Fruit fly (Drosophila melanogaster) whole organism, embryonic: ENCODE data around the gene CG34384.
A peak's percentile ranks its signal among the peaks of the same experiment; 100 is the strongest.

Experiments
- Bgb ChIP-seq: fragments of 200-800 bp; sonication (Bioruptor generic); IDR thresholded peaks from 2 replicates; pipeline ENCODE4 v1.3.6; 2022; ENCODE audit warnings: missing biosample characterization, missing genetic modification characterization; ENCODE audit not compliant: partially characterized antibody
- C15 ChIP-seq: fragments of 200-800 bp; sonication (Bioruptor generic); IDR thresholded peaks from 3 replicates; pipeline ENCODE4 v1.3.6; 2022; ENCODE audit warnings: missing biosample characterization, missing genetic modification characterization
- CG10565 ChIP-seq: fragments of 200-800 bp; sonication (Bioruptor generic); optimal IDR thresholded peaks from 3 replicates; lab custom pipeline; 2016; ENCODE audit warnings: missing biosample characterization, mild to moderate bottlenecking, missing genetic modification characterization
- CG11456 ChIP-seq: fragments of 200-800 bp; sonication (Bioruptor generic); IDR thresholded peaks from 3 replicates; pipeline ENCODE4 v1.3.6; 2022; ENCODE audit warnings: missing biosample characterization, missing genetic modification characterization
- CG12071 ChIP-seq: fragments of 200-800 bp; sonication (Bioruptor generic); optimal IDR thresholded peaks from 3 replicates; lab custom pipeline; 2018; ENCODE audit warnings: missing biosample characterization, mild to moderate bottlenecking, missing genetic modification characterization
- CG12744 ChIP-seq: fragments of 200-800 bp; sonication (Bioruptor generic); optimal IDR thresholded peaks from 2 replicates; lab custom pipeline; 2016; ENCODE audit warnings: missing biosample characterization, missing genetic modification characterization
- CG1529 ChIP-seq: fragments of 200-800 bp; sonication (Bioruptor generic); optimal IDR thresholded peaks from 3 replicates; lab custom pipeline; 2018; ENCODE audit warnings: missing biosample characterization, missing genetic modification characterization
- CG1603 ChIP-seq: fragments of 200-800 bp; sonication (Bioruptor generic); optimal IDR thresholded peaks from 2 replicates; lab custom pipeline; 2019; ENCODE audit warnings: missing biosample characterization, mild to moderate bottlenecking, missing genetic modification characterization, moderate library complexity
- CG16863 ChIP-seq: fragments of 200-800 bp; sonication (Bioruptor generic); optimal IDR thresholded peaks from 3 replicates; lab custom pipeline; 2016; ENCODE audit warnings: missing biosample characterization, missing genetic modification characterization
- CG17612 ChIP-seq: fragments of 200-800 bp; sonication (Bioruptor generic); IDR thresholded peaks from 2 replicates; pipeline ENCODE4 v1.3.6; 2022; ENCODE audit warnings: missing biosample characterization, missing genetic modification characterization
- CG17829 ChIP-seq: fragments of 200-800 bp; optimal IDR thresholded peaks from 2 replicates; lab custom pipeline; 2019; ENCODE audit warnings: missing biosample characterization, mild to moderate bottlenecking, missing genetic modification characterization, moderate library complexity
- CG18262 ChIP-seq: fragments of 200-800 bp; optimal IDR thresholded peaks from 3 replicates; lab custom pipeline; 2019; ENCODE audit warnings: missing biosample characterization, mild to moderate bottlenecking, missing genetic modification characterization, moderate library complexity
- CG18599 ChIP-seq: fragments of 200-800 bp; sonication (Bioruptor generic); optimal IDR thresholded peaks from 3 replicates; lab custom pipeline; 2017; ENCODE audit warnings: missing biosample characterization, missing genetic modification characterization, mild to moderate bottlenecking, moderate library complexity, missing genetic modification reagents
- CG30020 ChIP-seq: fragments of 200-800 bp; optimal IDR thresholded peaks from 2 replicates; lab custom pipeline; 2019; ENCODE audit warnings: missing biosample characterization, mild to moderate bottlenecking, missing genetic modification characterization, moderate library complexity
- CG32532 ChIP-seq: fragments of 200-800 bp; sonication (Bioruptor generic); IDR thresholded peaks from 2 replicates; pipeline ENCODE4 v1.3.6; 2022; ENCODE audit warnings: missing biosample characterization, missing genetic modification characterization
- CG3847 ChIP-seq: fragments of 200-800 bp; sonication (Bioruptor generic); IDR thresholded peaks from 2 replicates; pipeline ENCODE4 v1.3.6; 2022; ENCODE audit warnings: missing biosample characterization, missing genetic modification characterization
- CG4328 ChIP-seq: fragments of 200-800 bp; sonication (Bioruptor generic); optimal IDR thresholded peaks from 3 replicates; lab custom pipeline; 2017; ENCODE audit warnings: missing biosample characterization, missing genetic modification reagents, missing genetic modification characterization
- CG7357 ChIP-seq: fragments of 200-800 bp; sonication (Bioruptor generic); IDR thresholded peaks from 3 replicates; pipeline ENCODE4 v1.3.6; 2022; ENCODE audit warnings: missing biosample characterization, missing genetic modification characterization
- CG7745 ChIP-seq: fragments of 200-800 bp; sonication (Bioruptor generic); optimal IDR thresholded peaks from 2 replicates; lab custom pipeline; 2018; ENCODE audit warnings: missing biosample characterization, mild to moderate bottlenecking, missing genetic modification characterization, moderate library complexity
- CHES-1-like ChIP-seq: fragments of 200-800 bp; sonication (Bioruptor generic); optimal IDR thresholded peaks from 2 replicates; lab custom pipeline; 2016; ENCODE audit warnings: missing biosample characterization, missing genetic modification characterization
- CkIIα-i1 ChIP-seq: fragments of 200-800 bp; sonication (Bioruptor generic); IDR thresholded peaks from 2 replicates; pipeline ENCODE4 v1.3.6; 2022; ENCODE audit warnings: missing biosample characterization, missing genetic modification characterization
- CoRest ChIP-seq: fragments of 200-800 bp; sonication (Bioruptor generic); optimal IDR thresholded peaks from 3 replicates; lab custom pipeline; 2018; ENCODE audit warnings: missing biosample characterization, mild to moderate bottlenecking, missing genetic modification characterization, moderate library complexity
- Drgx ChIP-seq: fragments of 200-800 bp; sonication (Bioruptor generic); IDR thresholded peaks from 2 replicates; pipeline ENCODE4 v1.3.6; 2022; ENCODE audit warnings: missing biosample characterization, missing genetic modification characterization
- E2f1 ChIP-seq: fragments of 200-800 bp; sonication (Bioruptor generic); IDR thresholded peaks from 2 replicates; pipeline ENCODE4 v1.3.6; 2022; ENCODE audit warnings: missing biosample characterization, missing genetic modification characterization
- Elba2 ChIP-seq: fragments of 200-800 bp; sonication (Bioruptor generic); optimal IDR thresholded peaks from 3 replicates; lab custom pipeline; 2016; ENCODE audit warnings: missing biosample characterization, missing genetic modification characterization
- HLH54F ChIP-seq: fragments of 200-800 bp; sonication (Bioruptor generic); optimal IDR thresholded peaks from 3 replicates; lab custom pipeline; 2016; ENCODE audit warnings: missing biosample characterization, missing genetic modification characterization
- Hand ChIP-seq: fragments of 200-800 bp; sonication (Bioruptor generic); optimal IDR thresholded peaks from 2 replicates; lab custom pipeline; 2017; ENCODE audit warnings: mild to moderate bottlenecking, missing biosample characterization, missing genetic modification reagents, missing genetic modification characterization
- Nf-YB ChIP-seq: fragments of 200-800 bp; sonication (Bioruptor generic); optimal IDR thresholded peaks from 3 replicates; lab custom pipeline; 2019; ENCODE audit warnings: missing biosample characterization, mild to moderate bottlenecking, missing genetic modification characterization, moderate library complexity
- Oli ChIP-seq: fragments of 200-800 bp; sonication (Bioruptor generic); optimal IDR thresholded peaks from 2 replicates; lab custom pipeline; 2018; ENCODE audit warnings: missing biosample characterization, mild to moderate bottlenecking, missing genetic modification characterization, moderate library complexity
- Six4 ChIP-seq: fragments of 200-800 bp; sonication (Bioruptor generic); optimal IDR thresholded peaks from 2 replicates; lab custom pipeline; 2016; ENCODE audit warnings: missing biosample characterization, missing genetic modification characterization
- Xbp1 ChIP-seq: fragments of 200-800 bp; sonication (Bioruptor generic); optimal IDR thresholded peaks from 3 replicates; lab custom pipeline; 2016; ENCODE audit warnings: missing biosample characterization, mild to moderate bottlenecking, missing genetic modification characterization
- bab2 ChIP-seq: fragments of 200-800 bp; sonication (Bioruptor generic); optimal IDR thresholded peaks from 2 replicates; lab custom pipeline; 2016; ENCODE audit warnings: missing biosample characterization, missing genetic modification characterization
- bowl ChIP-seq: fragments of 200-800 bp; sonication (Bioruptor generic); IDR thresholded peaks from 2 replicates; pipeline ENCODE4 v1.3.6; 2022; ENCODE audit warnings: missing biosample characterization, missing genetic modification characterization
- cg ChIP-seq: fragments of 200-800 bp; sonication (Bioruptor generic); optimal IDR thresholded peaks from 3 replicates; lab custom pipeline; 2019; ENCODE audit warnings: missing biosample characterization, mild to moderate bottlenecking, missing genetic modification characterization, moderate library complexity
- crol ChIP-seq: fragments of 200-800 bp; sonication (Bioruptor generic); IDR thresholded peaks from 2 replicates; pipeline ENCODE4 v1.3.6; 2022; ENCODE audit warnings: missing biosample characterization, missing genetic modification characterization
- crp ChIP-seq, 2 experiments: fragments of 200-800 bp; sonication (Bioruptor generic); optimal IDR thresholded peaks; 2 replicates in 1 of 2; 3 replicates in 1 of 2; lab custom pipeline; 2017; ENCODE audit warnings: missing biosample characterization in 2 of 2, missing genetic modification characterization in 2 of 2, mild to moderate bottlenecking in 1 of 2, moderate library complexity in 1 of 2
- dan ChIP-seq: fragments of 200-800 bp; sonication (Bioruptor generic); IDR thresholded peaks from 2 replicates; pipeline ENCODE4 v1.3.6; 2022; ENCODE audit warnings: missing biosample characterization, missing genetic modification characterization
- ftz-f1 ChIP-seq: fragments of 200-800 bp; sonication (Bioruptor generic); optimal IDR thresholded peaks from 2 replicates; lab custom pipeline; 2016; ENCODE audit warnings: missing biosample characterization, missing genetic modification characterization
- gro ChIP-seq: fragments of 200-800 bp; sonication (Bioruptor generic); optimal IDR thresholded peaks from 2 replicates; lab custom pipeline; 2016; ENCODE audit warnings: missing biosample characterization, missing genetic modification characterization
- gt ChIP-seq: fragments of 200-800 bp; sonication (Bioruptor generic); IDR thresholded peaks from 2 replicates; pipeline ENCODE4 v1.3.6; 2022; ENCODE audit warnings: missing biosample characterization, missing genetic modification characterization
- inv ChIP-seq: fragments of 200-800 bp; sonication (Bioruptor generic); IDR thresholded peaks from 2 replicates; pipeline ENCODE4 v1.3.6; 2022; ENCODE audit warnings: missing biosample characterization, missing genetic modification characterization; ENCODE audit not compliant: partially characterized antibody
- nmo ChIP-seq: fragments of 200-800 bp; sonication (Bioruptor generic); optimal IDR thresholded peaks from 2 replicates; lab custom pipeline; 2018; ENCODE audit warnings: missing biosample characterization, mild to moderate bottlenecking, missing genetic modification characterization, moderate library complexity
- sima ChIP-seq: fragments of 200-800 bp; sonication (Bioruptor generic); optimal IDR thresholded peaks from 2 replicates; lab custom pipeline; 2016; ENCODE audit warnings: missing biosample characterization, missing genetic modification characterization
- sqz ChIP-seq: fragments of 200-800 bp; sonication (Bioruptor generic); optimal IDR thresholded peaks from 3 replicates; lab custom pipeline; 2018; ENCODE audit warnings: missing biosample characterization, mild to moderate bottlenecking, missing genetic modification characterization
- tio ChIP-seq: fragments of 200-800 bp; sonication (Bioruptor generic); optimal IDR thresholded peaks from 2 replicates; lab custom pipeline; 2017; ENCODE audit warnings: missing biosample characterization, missing genetic modification characterization, inconsistent platforms
- tll ChIP-seq, 2 experiments: fragments of 200-800 bp in 1 of 2; fragments of >200 bp in 1 of 2; sonication (Bioruptor generic) in 1 of 2; optimal IDR thresholded peaks; 2 replicates each; lab custom pipeline; 2017 to 2019; ENCODE audit warnings: missing biosample characterization in 2 of 2, missing genetic modification characterization in 2 of 2, mild to moderate bottlenecking in 1 of 2, moderate library complexity in 1 of 2
- tna ChIP-seq: fragments of 200-800 bp; sonication (Bioruptor generic); IDR thresholded peaks from 2 replicates; pipeline ENCODE4 v1.3.6; 2022; ENCODE audit warnings: missing biosample characterization, missing genetic modification characterization; ENCODE audit not compliant: partially characterized antibody
- vnd ChIP-seq: fragments of 200-800 bp; sonication (Bioruptor generic); IDR thresholded peaks from 3 replicates; pipeline ENCODE4 v1.3.6; 2022; ENCODE audit warnings: missing biosample characterization, missing genetic modification characterization; ENCODE audit not compliant: partially characterized antibody
- wdn ChIP-seq: fragments of 200-800 bp; sonication (Bioruptor generic); IDR thresholded peaks from 2 replicates; pipeline ENCODE4 v1.3.6; 2022; ENCODE audit warnings: missing biosample characterization, missing genetic modification characterization
- z ChIP-seq: fragments of 200-800 bp; sonication (Bioruptor generic); IDR thresholded peaks from 3 replicates; pipeline ENCODE4 v1.3.6; 2022; ENCODE audit warnings: missing biosample characterization, missing genetic modification characterization
- zf30C ChIP-seq: fragments of 200-800 bp; sonication (Bioruptor generic); optimal IDR thresholded peaks from 3 replicates; lab custom pipeline; 2018; ENCODE audit warnings: missing biosample characterization, mild to moderate bottlenecking, missing genetic modification characterization

Gene CG34384

dm6 chr3R:7895457-7895856 lies 81.3 kb downstream of the CG34384 start (continued):
- TF ChIP-seq zf30C (GFP tag; lab: Kevin White, UChicago) (no peak), CG3847 (GFP tag; lab: Robert Waterston, UW) (peak; percentile 67), vnd (GFP tag; lab: Robert Waterston, UW) (no peak), CG11456 (GFP tag; lab: Robert Waterston, UW) (peak; percentile 74; the same call in 2 of the 3 replicates), Six4 (GFP tag; lab: Kevin White, UChicago) (peak; percentile 5), CG30020 (no peak), CG1603 (tag; lab: Kevin White, UChicago) (no peak), CG32532 (GFP tag; lab: Robert Waterston, UW) (peak; percentile 92), wdn (GFP tag; lab: Robert Waterston, UW) (peak; percentile 64; the same call in 1 of the 2 replicates), CHES-1-like (GFP tag; lab: Kevin White, UChicago) (no peak), CG12071 (no peak), bowl (GFP tag; lab: Robert Waterston, UW) (peak; percentile 7; the same call in 1 of the 2 replicates), tio (GFP tag; lab: Kevin White, UChicago) (peak; percentile 61), CG18599 (no peak), Xbp1 (GFP tag; lab: Kevin White, UChicago) (peak; percentile 44), cg (GFP tag; lab: Kevin White, UChicago) (no peak), CoRest (tag; lab: Kevin White, UChicago) (peak; percentile 71), Elba2 (GFP tag; lab: Kevin White, UChicago) (no peak), CG7357 (peak; percentile 47; the same call in 2 of the 3 replicates), CG12744 (peak; percentile 63), crol (GFP tag; lab: Robert Waterston, UW) (no peak), crp (GFP tag; optimal IDR thresholded peaks at IDR 0.05; lab: Kevin White, UChicago) (no peak), Drgx (peak; percentile 96), CG17612 (peak; percentile 47; the same call in 1 of the 2 replicates), HLH54F (GFP tag; lab: Kevin White, UChicago) (peak; percentile 40), CG17829 (tag; lab: Kevin White, UChicago) (peak; percentile 42), tll (GFP tag; optimal IDR thresholded peaks at IDR 0.05; lab: Kevin White, UChicago) (no peak), bab2 (GFP tag; lab: Kevin White, UChicago) (no peak), sima (no peak), dan (no peak), C15 (GFP tag; lab: Robert Waterston, UW) (no peak), CG16863 (no peak), Nf-YB (no peak), z (GFP tag; lab: Robert Waterston, UW) (no peak), CG18262 (tag; lab: Kevin White, UChicago) (no peak), E2f1 (GFP tag; lab: Robert Waterston, UW) (peak; percentile 67), CG7745 (tag; lab: Kevin White, UChicago) (no peak), CG4328 (GFP tag; lab: Kevin White, UChicago) (no peak), CG1529 (GFP tag; lab: Kevin White, UChicago) (no peak), CG10565 (GFP tag; lab: Kevin White, UChicago) (no peak), ftz-f1 (GFP tag; lab: Kevin White, UChicago) (no peak), Bgb (no peak), Hand (GFP tag; lab: Kevin White, UChicago) (peak; percentile 57), gt (GFP tag; lab: Robert Waterston, UW) (no peak), tna (no peak), inv (GFP tag; lab: Robert Waterston, UW) (no peak), gro (GFP tag; lab: Kevin White, UChicago) (peak; percentile 83), Oli (tag; lab: Kevin White, UChicago) (peak; percentile 70), sqz (no peak), nmo (peak; percentile 51), CkIIα-i1 (GFP tag; lab: Robert Waterston, UW) (no peak)
